Fruit fly (Drosophila melanogaster) whole organism, larva: ENCODE measurements around the gene Lip2.

Source experiments
- noc ChIP-seq: fragments of 200-800 bp; sonication (Bioruptor generic); optimal IDR thresholded peaks from 3 replicates; lab custom pipeline; 2019; ENCODE audit warnings: missing biosample characterization, mild to moderate bottlenecking, missing genetic modification characterization, moderate library complexity

Gene Lip2

dm6 chr2L:10709353-10709752, at the start of gene Lip2:
Gene Lip2, minus strand, starts transcription at chr2L:10709453.
- no peak for TF ChIP-seq noc

DNA sequence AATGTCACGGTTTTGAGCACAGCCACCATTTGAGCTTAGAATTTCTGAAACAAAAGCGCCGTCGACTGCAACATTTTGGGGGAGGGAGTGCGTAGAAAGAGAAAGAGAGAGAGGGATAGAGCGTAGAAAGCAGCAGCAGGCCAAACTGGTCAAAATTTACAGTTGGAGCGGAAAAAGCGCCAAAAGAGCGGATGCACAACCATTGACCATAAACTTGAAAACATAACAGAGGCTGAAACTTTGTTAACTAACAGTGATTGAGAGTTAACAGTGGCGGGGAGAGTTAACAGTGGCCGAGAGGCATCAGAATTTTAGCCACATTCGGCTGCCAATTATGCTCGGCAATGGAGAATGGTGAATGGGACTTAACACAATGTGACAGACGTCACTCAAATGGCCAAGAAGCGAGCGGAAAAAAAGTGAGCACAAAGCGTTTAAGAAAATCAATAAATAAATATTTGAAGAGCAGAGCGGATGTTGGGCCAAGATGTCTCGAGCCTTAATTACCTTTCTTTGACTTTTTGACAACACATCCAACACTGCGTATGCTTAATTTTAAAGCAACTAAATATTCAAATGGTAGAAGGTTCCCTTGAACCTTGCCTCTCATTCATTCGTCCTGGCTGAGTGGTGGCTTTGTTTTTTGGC, 47.9 kb upstream of the Lip2 start:
- TF ChIP-seq noc = no peak

DNA sequence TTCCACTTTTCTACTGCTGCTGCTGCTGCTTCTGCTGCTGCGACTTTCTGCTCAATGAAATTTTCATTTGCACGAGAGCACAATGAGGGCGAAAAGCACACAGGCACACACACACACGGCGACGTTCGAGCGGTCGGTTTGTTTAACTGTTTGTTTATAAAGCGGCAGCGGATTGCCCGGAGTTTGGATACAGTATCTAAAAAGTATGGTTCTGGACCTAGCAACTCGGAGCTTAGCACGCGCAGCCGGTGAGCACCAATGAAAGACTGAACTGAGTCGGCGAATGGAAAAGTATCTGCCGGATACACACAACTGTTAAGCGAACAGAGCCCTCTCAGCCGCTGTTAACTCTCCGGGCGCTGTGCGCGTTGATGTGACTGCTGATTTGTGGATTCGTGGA, 46.8 kb upstream of the Lip2 start, which contains the start of gene CG17124:
Gene CG17124, minus strand, starts transcription at position 277 of the 400 bp plus-strand sequence.
- no peak for TF ChIP-seq noc

dm6 chr2L:10754599-10754998, 45.3 kb upstream of the Lip2 start:
- no peak for TF ChIP-seq noc

DNA sequence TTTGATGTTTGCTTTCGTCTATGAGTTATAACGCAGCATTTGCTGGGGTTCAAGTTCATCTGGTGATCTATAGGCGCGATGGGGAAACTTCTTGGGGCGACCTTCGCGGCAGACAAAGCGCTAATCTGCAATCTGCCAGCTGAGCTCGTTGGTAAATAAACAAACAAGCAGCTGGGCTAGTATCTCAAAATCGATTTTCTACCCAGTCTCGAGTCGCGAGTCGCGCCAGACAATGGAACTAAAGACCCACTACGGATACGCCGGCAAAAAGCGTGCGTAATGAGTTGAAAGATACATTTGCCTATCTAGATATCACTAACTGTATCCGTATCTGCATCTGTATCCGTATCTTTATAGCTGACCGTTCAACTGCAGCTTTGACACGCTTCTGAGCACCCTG, 44.4 kb upstream of the Lip2 start:
- no peak for TF ChIP-seq noc

dm6 chr2L:10752668-10753067, 43.4 kb upstream of the Lip2 start:
- TF ChIP-seq noc = no peak

DNA sequence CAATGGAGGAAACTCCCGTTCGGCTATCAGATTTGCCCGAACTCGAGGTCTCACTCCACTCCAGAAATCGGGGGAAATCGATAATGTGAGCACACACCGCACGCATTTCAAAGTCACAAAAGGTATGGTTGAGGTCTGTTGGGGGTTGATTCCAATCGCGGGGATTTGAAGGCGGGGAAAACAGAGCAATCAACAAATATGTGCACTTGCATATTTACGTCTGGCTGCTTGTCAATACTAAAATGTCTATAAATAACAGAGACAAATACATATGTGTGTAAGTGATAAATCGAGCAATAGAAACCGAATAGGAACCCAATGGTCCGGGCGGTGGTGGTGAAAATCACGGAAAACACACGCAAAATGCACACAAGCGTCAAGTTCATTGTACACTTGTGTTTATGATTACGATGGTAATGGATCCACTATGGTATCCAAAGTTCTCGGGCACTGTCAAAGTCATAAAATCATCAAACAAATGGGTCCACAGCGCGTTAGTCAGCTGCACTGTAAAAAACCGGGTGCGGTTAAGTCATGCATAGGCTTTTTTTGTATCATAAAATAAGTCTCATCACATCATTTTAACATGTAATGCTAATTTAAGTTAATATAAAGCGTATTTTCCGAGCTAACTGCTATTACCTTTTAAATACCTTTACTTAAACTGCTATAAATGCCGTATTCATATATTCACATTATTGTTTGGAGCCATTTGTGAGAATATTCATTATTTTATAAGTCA, 42.8 kb upstream of the Lip2 start:
- no peak for TF ChIP-seq noc

DNA sequence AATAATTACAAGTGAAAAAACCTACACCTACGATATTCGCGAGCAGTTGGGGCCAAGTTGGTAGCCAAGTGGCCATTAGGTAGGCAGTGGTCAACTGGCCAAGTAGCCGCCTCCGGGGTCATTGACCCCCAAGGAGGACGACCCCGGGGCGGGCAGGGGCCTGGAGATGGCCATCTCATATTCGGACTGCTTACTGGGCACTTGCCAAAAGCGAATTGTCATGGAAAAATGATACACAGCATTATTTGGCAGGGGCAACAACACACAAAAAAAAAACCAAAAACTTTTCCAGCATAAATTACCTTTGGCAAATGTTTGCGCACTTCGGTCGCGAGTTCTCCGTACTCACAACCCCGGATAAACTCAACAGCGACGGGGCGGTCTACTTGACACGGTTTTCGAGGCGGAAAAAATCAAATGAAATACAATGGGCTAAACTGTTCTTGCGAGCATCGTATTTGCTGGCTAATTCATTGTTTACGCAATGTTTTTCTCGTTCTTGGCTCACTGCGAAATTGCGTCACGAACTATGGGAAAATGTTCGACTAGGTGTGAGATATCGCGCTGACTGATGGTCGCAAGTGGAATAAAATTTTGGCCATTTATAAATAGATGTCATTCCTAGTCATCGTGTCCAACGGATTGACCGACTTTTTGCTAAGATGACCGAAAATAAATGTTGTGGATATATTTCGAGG, 41.8 kb upstream of the Lip2 start:
- no peak for TF ChIP-seq noc

dm6 chr2L:10749607-10750467, 40.6 kb upstream of the Lip2 start:
- TF ChIP-seq noc = no peak

DNA sequence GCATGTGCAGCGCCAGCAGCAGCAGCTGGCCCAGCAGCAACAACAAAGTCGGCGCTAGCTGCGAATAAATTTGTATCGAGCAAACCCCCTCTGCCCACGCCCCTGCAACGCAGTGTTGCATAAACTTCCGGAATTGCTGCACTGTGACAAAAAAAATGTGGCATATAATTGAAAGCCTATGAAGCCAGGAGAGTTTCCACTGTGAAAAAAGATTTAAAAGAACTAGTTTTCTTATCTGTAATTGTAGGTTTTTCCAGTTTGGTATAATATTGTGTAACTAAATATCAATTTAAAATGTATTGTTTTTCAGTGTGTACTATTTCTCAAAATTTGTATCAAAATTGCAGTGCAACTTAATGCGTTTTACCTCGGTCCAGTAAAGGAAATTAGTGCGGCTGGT, 39.0 kb upstream of the Lip2 start:
- TF ChIP-seq noc = no peak

DNA sequence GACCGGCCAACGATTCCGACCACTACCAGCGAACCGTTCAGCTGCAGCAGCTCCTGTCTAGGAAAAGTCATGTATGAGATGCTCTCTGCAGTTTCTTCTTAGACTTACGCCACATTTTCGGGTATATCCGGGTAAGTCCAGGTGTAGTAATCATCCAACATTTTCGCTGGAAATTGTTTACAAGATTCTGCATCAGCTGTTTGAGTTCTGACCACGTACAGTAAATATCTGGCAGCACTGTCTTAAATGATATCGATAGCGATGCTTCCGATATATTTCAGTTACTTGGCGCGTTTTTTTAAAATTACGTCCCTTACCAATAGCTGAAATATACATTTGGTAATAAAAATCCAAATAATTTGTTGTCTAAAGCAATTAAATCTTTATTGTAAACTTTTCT, 34.5 kb upstream of the Lip2 start, which contains the start of gene CG6729:
Gene CG6729, minus strand, starts transcription at position 222 of the 400 bp plus-strand sequence.
- TF ChIP-seq noc = no peak

DNA sequence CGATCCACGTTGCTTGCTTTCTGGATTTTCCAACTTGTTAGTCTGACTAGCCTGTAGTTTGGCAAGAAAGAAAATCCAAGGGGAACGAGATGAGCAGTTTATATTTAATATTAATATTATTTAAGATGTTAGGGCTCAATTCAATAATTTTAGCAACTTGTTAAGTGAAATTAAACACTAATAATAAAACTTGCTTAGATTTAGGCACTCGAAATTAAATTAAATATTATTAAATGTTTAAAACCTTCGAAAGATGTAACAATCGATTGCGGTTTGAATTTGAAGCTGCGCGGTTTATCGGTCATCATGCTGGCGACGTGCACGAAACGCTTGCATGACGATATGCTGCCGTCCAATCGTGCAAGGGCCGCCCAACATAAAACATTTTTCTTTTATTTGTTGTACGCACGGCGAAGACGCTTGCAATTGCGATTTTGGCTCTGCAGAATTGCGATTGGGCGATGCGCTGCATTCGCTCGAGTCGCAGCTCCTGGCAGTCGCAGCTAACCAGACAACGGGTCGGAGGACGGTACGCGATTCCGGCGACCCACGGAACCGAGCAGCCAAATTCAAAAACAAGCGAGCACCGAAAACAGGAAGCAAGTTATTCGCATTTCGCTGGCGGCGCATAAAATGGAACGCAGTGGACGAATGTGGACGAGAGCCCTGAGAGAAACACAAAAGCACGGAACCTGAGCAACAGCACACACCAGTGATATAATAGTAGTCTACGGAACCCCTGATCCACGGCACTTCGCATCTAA, 27.9 kb upstream of the Lip2 start, which contains the start of the genes Vha16-5 and CG12299:
Gene Vha16-5, minus strand, starts transcription at position 51 of the 764 bp plus-strand sequence.
Gene CG12299, plus strand, starts transcription at position 353 of the 764 bp plus-strand sequence.
- TF ChIP-seq noc = no peak

dm6 chr2L:10735923-10736322, 26.7 kb upstream of the Lip2 start, which contains the start of gene Nup107:
Gene Nup107, minus strand, starts transcription at chr2L:10736071.
- no peak for TF ChIP-seq noc

DNA sequence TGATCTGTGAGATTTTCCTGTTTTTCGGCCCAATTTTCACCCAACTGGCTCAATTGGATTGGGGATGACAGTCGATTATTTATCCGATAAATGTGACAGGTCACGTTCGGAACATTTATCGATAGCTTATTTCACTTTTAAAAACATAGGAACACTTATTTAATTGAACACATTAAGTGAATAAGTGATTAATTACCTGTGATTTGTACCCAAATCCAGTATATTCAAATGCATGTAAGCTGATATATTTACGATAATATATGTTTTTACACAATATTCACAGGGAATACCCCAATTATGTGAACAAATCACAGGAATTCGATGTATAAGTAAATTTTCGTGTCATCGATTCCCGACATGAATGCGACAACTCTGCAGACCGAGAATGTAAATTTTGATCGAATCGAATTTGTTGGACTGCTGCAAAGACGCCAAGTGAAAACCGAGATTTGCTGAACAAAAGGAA, 23.1 kb upstream of the Lip2 start, which contains the start of the genes EMC3 and Dpy-30L1:
Gene EMC3, minus strand, starts transcription at position 81 of the 466 bp plus-strand sequence.
Gene Dpy-30L1, plus strand, starts transcription at position 311 of the 466 bp plus-strand sequence.
- TF ChIP-seq noc = no peak

DNA sequence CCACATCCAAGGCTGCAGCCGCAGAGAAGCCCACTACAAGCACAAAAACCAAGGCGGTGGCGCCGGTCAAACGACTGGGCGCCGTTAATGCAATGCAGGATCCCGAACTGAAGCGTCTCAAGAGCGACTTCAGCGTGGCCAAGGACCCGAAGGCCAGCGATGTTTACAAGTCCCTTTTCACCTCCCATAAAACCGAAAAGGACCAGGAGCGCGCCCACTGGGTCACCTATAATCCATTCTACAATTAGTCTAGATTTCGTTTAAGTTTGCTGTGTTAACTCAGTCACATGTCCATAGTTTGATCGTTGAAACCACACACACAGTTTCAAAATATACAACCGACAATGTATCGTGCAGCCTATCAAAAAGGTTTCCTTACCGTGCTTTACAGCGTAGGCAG, 20.7 kb upstream of the Lip2 start, which contains the start of gene CG17118:
Gene CG17118, plus strand, starts transcription at position 301 of the 400 bp plus-strand sequence.
- no peak for TF ChIP-seq noc
